Worm (Caenorhabditis elegans) whole organism, L3 larva: ENCODE data around the gene ZC190.5.

Experiments used
- ZK546.5 ChIP-seq: sonication (generic microtip); optimal IDR thresholded peaks from 2 replicates; lab custom pipeline; 2017; ENCODE audit warnings: missing biosample characterization, missing genetic modification characterization
- aly-2 ChIP-seq: fragments of 150-350 bp; optimal IDR thresholded peaks from 2 replicates; lab custom pipeline; 2014; ENCODE audit warnings: missing biosample characterization, missing genetic modification characterization
- ama-1 ChIP-seq: fragments of 150-350 bp; optimal IDR thresholded peaks from 2 replicates; lab custom pipeline; 2018
- ceh-16 ChIP-seq: sonication (generic microtip); optimal IDR thresholded peaks from 2 replicates; lab custom pipeline; 2017; ENCODE audit warnings: missing biosample characterization, missing genetic modification characterization
- ceh-28 ChIP-seq: fragments of 150-350 bp; optimal IDR thresholded peaks from 2 replicates; lab custom pipeline; 2014; ENCODE audit warnings: missing biosample characterization, missing genetic modification reagents, missing genetic modification characterization
- ceh-82 ChIP-seq: fragments of 150-350 bp; optimal IDR thresholded peaks from 2 replicates; lab custom pipeline; 2014; ENCODE audit warnings: missing biosample characterization, missing genetic modification characterization
- ceh-9 ChIP-seq: sonication (generic microtip); optimal IDR thresholded peaks from 2 replicates; lab custom pipeline; 2018; ENCODE audit warnings: missing biosample characterization, missing genetic modification characterization
- daf-12 ChIP-seq: fragments of 150-350 bp; optimal IDR thresholded peaks from 2 replicates; lab custom pipeline; 2014; ENCODE audit warnings: missing biosample characterization, missing genetic modification reagents, missing genetic modification characterization
- egl-27 ChIP-seq: sonication (generic microtip); optimal IDR thresholded peaks from 4 replicates; lab custom pipeline; 2017; ENCODE audit warnings: missing biosample characterization, missing genetic modification reagents, missing genetic modification characterization
- elt-1 ChIP-seq: fragments of 150-350 bp; optimal IDR thresholded peaks from 2 replicates; lab custom pipeline; 2014; ENCODE audit warnings: missing biosample characterization, missing genetic modification characterization
- elt-2 ChIP-seq: sonication (generic microtip); optimal IDR thresholded peaks from 2 replicates; lab custom pipeline; 2016; ENCODE audit warnings: missing genetic modification reagents, mild to moderate bottlenecking, missing genetic modification characterization, missing compliant biosample characterization
- elt-3 ChIP-seq, 3 experiments: fragments of 150-350 bp in 1 of 3; sonication (generic microtip) in 2 of 3; optimal IDR thresholded peaks; 2 replicates in 2 of 3; 4 replicates in 1 of 3; lab custom pipeline; 2014 to 2017; ENCODE audit warnings: missing biosample characterization in 3 of 3, missing genetic modification characterization in 3 of 3
- eor-1 ChIP-seq, 2 experiments: fragments of 150-350 bp; optimal IDR thresholded peaks; 2 replicates each; lab custom pipeline; 2014 to 2018; ENCODE audit warnings: missing biosample characterization in 2 of 2, missing genetic modification characterization in 2 of 2
- fkh-10 ChIP-seq: sonication (generic microtip); optimal IDR thresholded peaks from 2 replicates; lab custom pipeline; 2017; ENCODE audit warnings: missing biosample characterization, missing genetic modification reagents, missing genetic modification characterization
- fkh-2 ChIP-seq: fragments of 150-350 bp; optimal IDR thresholded peaks from 2 replicates; lab custom pipeline; 2014; ENCODE audit warnings: missing biosample characterization, missing genetic modification reagents, missing genetic modification characterization
- fos-1 ChIP-seq: fragments of 150-350 bp; optimal IDR thresholded peaks from 2 replicates; lab custom pipeline; 2014; ENCODE audit warnings: missing biosample characterization, missing genetic modification characterization
- hmg-11 ChIP-seq: sonication (generic microtip); optimal IDR thresholded peaks from 2 replicates; lab custom pipeline; 2016; ENCODE audit warnings: missing genetic modification characterization, missing compliant biosample characterization
- jun-1 ChIP-seq: fragments of 150-350 bp; optimal IDR thresholded peaks from 2 replicates; lab custom pipeline; 2014; ENCODE audit warnings: missing biosample characterization, missing genetic modification reagents, missing genetic modification characterization
- lin-39 ChIP-seq: fragments of 150-350 bp; optimal IDR thresholded peaks from 2 replicates; lab custom pipeline; 2018; ENCODE audit warnings: missing biosample characterization, missing genetic modification reagents, missing genetic modification characterization
- lsy-12 ChIP-seq: sonication (generic microtip); optimal IDR thresholded peaks from 2 replicates; lab custom pipeline; 2016; ENCODE audit warnings: mild to moderate bottlenecking, missing genetic modification characterization, missing compliant biosample characterization
- mdl-1 ChIP-seq: fragments of 150-350 bp; optimal IDR thresholded peaks from 2 replicates; lab custom pipeline; 2014; ENCODE audit warnings: missing biosample characterization, missing genetic modification characterization
- mml-1 ChIP-seq: fragments of 150-350 bp; sonication (generic microtip); optimal IDR thresholded peaks from 3 replicates; lab custom pipeline; 2014; ENCODE audit warnings: missing biosample characterization, missing genetic modification characterization
- nfya-1 ChIP-seq: sonication (generic microtip); optimal IDR thresholded peaks from 2 replicates; lab custom pipeline; 2017; ENCODE audit warnings: missing genetic modification characterization, mild to moderate bottlenecking, missing compliant biosample characterization, antibody characterized with exemption, moderate library complexity; ENCODE audit not compliant: insufficient read depth
- nhr-11 ChIP-seq: fragments of 150-350 bp; optimal IDR thresholded peaks from 2 replicates; lab custom pipeline; 2014; ENCODE audit warnings: missing biosample characterization, missing genetic modification characterization
- nhr-12 ChIP-seq: fragments of 150-350 bp; optimal IDR thresholded peaks from 2 replicates; lab custom pipeline; 2014; ENCODE audit warnings: missing biosample characterization, missing genetic modification characterization
- nhr-23 ChIP-seq: fragments of 150-350 bp; optimal IDR thresholded peaks from 2 replicates; lab custom pipeline; 2014; ENCODE audit warnings: missing biosample characterization, missing genetic modification reagents, missing genetic modification characterization
- nhr-25 ChIP-seq: sonication (generic microtip); optimal IDR thresholded peaks from 2 replicates; lab custom pipeline; 2017; ENCODE audit warnings: missing biosample characterization, missing genetic modification characterization
- nhr-67 ChIP-seq: fragments of 150-350 bp; optimal IDR thresholded peaks from 2 replicates; lab custom pipeline; 2014; ENCODE audit warnings: missing biosample characterization, missing genetic modification characterization
- nhr-76 ChIP-seq: fragments of 150-350 bp; sonication (generic microtip); optimal IDR thresholded peaks from 5 replicates; lab custom pipeline; 2014; ENCODE audit warnings: missing biosample characterization, missing genetic modification characterization
- nhr-77 ChIP-seq: fragments of 150-350 bp; optimal IDR thresholded peaks from 2 replicates; lab custom pipeline; 2014; ENCODE audit warnings: missing biosample characterization, missing genetic modification characterization
- pha-4 ChIP-seq: fragments of 150-350 bp; optimal IDR thresholded peaks from 2 replicates; lab custom pipeline; 2014; ENCODE audit warnings: missing biosample characterization, missing genetic modification reagents, missing genetic modification characterization
- pqm-1 ChIP-seq: fragments of 150-350 bp; optimal IDR thresholded peaks from 2 replicates; lab custom pipeline; 2017; ENCODE audit warnings: missing biosample characterization, missing genetic modification characterization, inconsistent platforms
- sea-2 ChIP-seq: fragments of 150-350 bp; sonication (generic microtip); optimal IDR thresholded peaks from 4 replicates; lab custom pipeline; 2014; ENCODE audit warnings: missing biosample characterization, missing genetic modification reagents, missing genetic modification characterization
- skn-1 ChIP-seq: fragments of 150-350 bp; optimal IDR thresholded peaks from 2 replicates; lab custom pipeline; 2014; ENCODE audit warnings: missing biosample characterization, missing genetic modification characterization
- snpc-4 ChIP-seq: fragments of 150-350 bp; optimal IDR thresholded peaks from 2 replicates; lab custom pipeline; 2014; ENCODE audit warnings: missing biosample characterization, missing genetic modification characterization
- tbx-2 ChIP-seq: sonication (generic microtip); optimal IDR thresholded peaks from 2 replicates; lab custom pipeline; 2016; ENCODE audit warnings: mild to moderate bottlenecking, missing genetic modification characterization, missing compliant biosample characterization
- unc-62 ChIP-seq: fragments of 150-350 bp; sonication (generic microtip); optimal IDR thresholded peaks from 4 replicates; lab custom pipeline; 2014; ENCODE audit warnings: missing biosample characterization, missing genetic modification reagents, missing genetic modification characterization
- ztf-11 ChIP-seq: fragments of 150-350 bp; optimal IDR thresholded peaks from 2 replicates; lab custom pipeline; 2014; ENCODE audit warnings: missing biosample characterization, missing genetic modification characterization
- ztf-4 ChIP-seq: fragments of 150-350 bp; optimal IDR thresholded peaks from 2 replicates; lab custom pipeline; 2014; ENCODE audit warnings: missing biosample characterization, missing genetic modification characterization

The ZC190.5 gene

ce11 chrV:8658577-8659362 is 14.6 kb downstream of the ZC190.5 start (continued):
- TF ChIP-seq ceh-16 (tag; lab: Kevin White, UChicago) (no peak), hmg-11 (no peak), pha-4 (tag; lab: Kevin White, UChicago) (peak; percentile 73), nfya-1 (peak; percentile 6), egl-27 (tag; lab: Kevin White, UChicago) (no peak), elt-2 (tag; lab: Kevin White, UChicago) (no peak), fkh-2 (tag; lab: Kevin White, UChicago) (no peak), sea-2 (GFP tag; lab: Kevin White, UChicago) (no peak), nhr-12 (tag; lab: Kevin White, UChicago) (no peak), daf-12 (tag; lab: Kevin White, UChicago) (no peak), lin-39 (peak; percentile 45), ceh-9 (tag; lab: Kevin White, UChicago) (no peak), ceh-28 (no peak), lsy-12 (tag; lab: Kevin White, UChicago) (no peak), skn-1 (no peak), ztf-4 (tag; lab: Kevin White, UChicago) (no peak), unc-62 (peak; percentile 24), elt-1 (tag; lab: Kevin White, UChicago) (no peak)

ce11 chrV:8657911-8658310 is 15.5 kb downstream of the ZC190.5 start:
- TF ChIP-seq tbx-2 (tag; lab: Kevin White, UChicago) (no peak), snpc-4 (tag; lab: Kevin White, UChicago) (no peak), fos-1 (no peak), nfya-1 (no peak), aly-2 (no peak), nhr-25 (tag; lab: Kevin White, UChicago) (peak; percentile 6), nhr-67 (tag; lab: Kevin White, UChicago) (no peak), ztf-11 (tag; lab: Kevin White, UChicago) (no peak), eor-1 (tag; optimal IDR thresholded peaks at IDR 0.05; lab: Kevin White, UChicago) (no peak), jun-1 (no peak), elt-2 (tag; lab: Kevin White, UChicago) (no peak), egl-27 (tag; lab: Kevin White, UChicago) (no peak), skn-1 (no peak), mml-1 (tag; lab: Kevin White, UChicago) (no peak), unc-62 (no peak), ztf-4 (tag; lab: Kevin White, UChicago) (no peak), nhr-77 (tag; lab: Kevin White, UChicago) (no peak), ZK546.5 (tag; lab: Kevin White, UChicago) (no peak), nhr-11 (tag; lab: Kevin White, UChicago) (no peak), elt-3 (tag; optimal IDR thresholded peaks at IDR 0.05; lab: Kevin White, UChicago) (peak in 1 of 3 experiments; percentile 46), fkh-10 (no peak), ceh-82 (tag; lab: Kevin White, UChicago) (no peak), nhr-23 (tag; lab: Kevin White, UChicago) (peak; percentile 10)
- TF ChIP-seq, all 47 proteins: peak for 3

- TF ChIP-seq elt-2 (tag; lab: Kevin White, UChicago) (peak; percentile 90), ama-1 (no peak), pqm-1 (tag; lab: Kevin White, UChicago) (peak; percentile 83), sea-2 (GFP tag; lab: Kevin White, UChicago) (no peak), ZK546.5 (tag; lab: Kevin White, UChicago) (no peak), nfya-1 (peak; percentile 18), mml-1 (tag; lab: Kevin White, UChicago) (no peak), skn-1 (no peak), pha-4 (tag; lab: Kevin White, UChicago) (peak; percentile 45), eor-1 (tag; optimal IDR thresholded peaks at IDR 0.05; lab: Kevin White, UChicago) (no peak), daf-12 (tag; lab: Kevin White, UChicago) (no peak), nhr-11 (tag; lab: Kevin White, UChicago) (no peak), lin-39 (peak; percentile 26), jun-1 (peak; percentile 73), elt-1 (tag; lab: Kevin White, UChicago) (no peak), nhr-76 (tag; lab: Kevin White, UChicago) (peak; percentile 62), mdl-1 (no peak), aly-2 (no peak), elt-3 (tag; optimal IDR thresholded peaks at IDR 0.05; lab: Kevin White, UChicago) (no peak), fkh-2 (tag; lab: Kevin White, UChicago) (no peak)
- TF ChIP-seq, all 47 proteins: peak for 7
These were observed 18.7 kb downstream of the ZC190.5 start for ce11 chrV:8654460-8655419.
